Worm (Caenorhabditis elegans): ENCODE measurements around the gene Y75B8A.32.

Y75B8A.32 gene

DNA sequence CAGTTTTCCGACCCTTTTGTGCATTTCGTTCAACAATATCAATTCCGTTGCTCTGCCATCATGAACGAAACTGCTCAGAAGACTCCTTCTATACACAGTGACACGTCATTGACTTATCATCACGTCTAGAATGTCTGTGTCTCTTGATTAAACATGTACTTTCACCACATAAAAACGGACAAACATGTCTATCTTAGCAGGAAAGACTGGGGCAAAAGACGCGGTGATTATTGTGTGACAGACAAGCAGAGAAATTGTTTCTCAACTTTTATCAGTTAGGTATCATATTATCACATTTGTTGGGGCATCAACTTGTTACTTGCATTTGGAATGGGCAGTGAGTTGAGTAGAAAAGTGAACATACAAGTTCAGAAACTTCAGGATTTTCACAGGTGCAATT is 33.1 kb downstream of the Y75B8A.32 start:
- TF ChIP-seq elt-3 (tag; optimal IDR thresholded peaks at IDR 0.05) (no peak), nhr-25 (tag; optimal IDR thresholded peaks at IDR 0.05) (no peak), R02D3.7 (tag; optimal IDR thresholded peaks at IDR 0.05) (no peak), sma-9 (GFP tag; optimal IDR thresholded peaks at IDR 0.05) (peak; percentile 35), sma-9 (tag; optimal IDR thresholded peaks at IDR 0.05) (no peak), lsy-2 (tag; optimal IDR thresholded peaks at IDR 0.05) (no peak), C34F6.9 (tag; optimal IDR thresholded peaks at IDR 0.05) (no peak), nhr-11 (tag; optimal IDR thresholded peaks at IDR 0.05) (no peak), Y55F3AM.14 (GFP tag; optimal IDR thresholded peaks at IDR 0.05) (no peak), nhr-237 (tag; optimal IDR thresholded peaks at IDR 0.05) (no peak), nhr-77 (tag; optimal IDR thresholded peaks at IDR 0.05) (no peak), ama-1 (optimal IDR thresholded peaks at IDR 0.05) (no peak), zag-1 (tag; optimal IDR thresholded peaks at IDR 0.05) (no peak), dmd-4 (tag; optimal IDR thresholded peaks at IDR 0.05) (no peak), nhr-10 (tag; optimal IDR thresholded peaks at IDR 0.05) (no peak), egl-27 (tag; optimal IDR thresholded peaks at IDR 0.05) (no peak), mdl-1 (tag; optimal IDR thresholded peaks at IDR 0.05) (no peak), sma-3 (GFP tag; optimal IDR thresholded peaks at IDR 0.05) (peak; percentile 0), lin-11 (tag; optimal IDR thresholded peaks at IDR 0.05) (no peak), ceh-82 (tag; optimal IDR thresholded peaks at IDR 0.05) (no peak), nhr-129 (tag; optimal IDR thresholded peaks at IDR 0.05) (peak; percentile 20), blmp-1 (tag; optimal IDR thresholded peaks at IDR 0.05; ENCODE audit: insufficient read depth) (no peak), F13H6.1 (tag; optimal IDR thresholded peaks at IDR 0.05) (peak; percentile 25), fos-1 (tag; optimal IDR thresholded peaks at IDR 0.05) (peak; percentile 90), snpc-4 (tag; optimal IDR thresholded peaks at IDR 0.05) (no peak), mab-5 (tag; optimal IDR thresholded peaks at IDR 0.05) (no peak), ztf-11 (tag; optimal IDR thresholded peaks at IDR 0.05) (no peak), skn-1 (tag; optimal IDR thresholded peaks at IDR 0.05) (no peak), ztf-4 (tag; optimal IDR thresholded peaks at IDR 0.05) (no peak), crh-2 (tag; optimal IDR thresholded peaks at IDR 0.05) (peak; percentile 95), nhr-23 (tag; optimal IDR thresholded peaks at IDR 0.05) (no peak), unc-55 (GFP tag; optimal IDR thresholded peaks at IDR 0.05) (no peak), ceh-16 (tag; optimal IDR thresholded peaks at IDR 0.05) (no peak), aly-2 (tag; optimal IDR thresholded peaks at IDR 0.05) (no peak), sem-4 (tag; optimal IDR thresholded peaks at IDR 0.05) (no peak), alr-1 (tag; optimal IDR thresholded peaks at IDR 0.05) (no peak), peb-1 (tag; optimal IDR thresholded peaks at IDR 0.05) (no peak), unc-39 (tag; optimal IDR thresholded peaks at IDR 0.05) (no peak), unc-62 (GFP tag; optimal IDR thresholded peaks at IDR 0.05) (no peak), mbf-1 (tag; optimal IDR thresholded peaks at IDR 0.05) (no peak), gmeb-1 (tag; optimal IDR thresholded peaks at IDR 0.05) (peak; percentile 49), lin-13 (GFP tag; optimal IDR thresholded peaks at IDR 0.05) (no peak), lin-39 (tag; optimal IDR thresholded peaks at IDR 0.05) (no peak), elt-1 (tag; optimal IDR thresholded peaks at IDR 0.05) (no peak), nhr-21 (tag; optimal IDR thresholded peaks at IDR 0.05) (no peak), ztf-1 (GFP tag; conservative IDR thresholded peaks at IDR 0.05) (no peak), ZK546.5 (tag; optimal IDR thresholded peaks at IDR 0.05) (no peak), nhr-12 (tag; optimal IDR thresholded peaks at IDR 0.05) (no peak), nhr-6 (tag; optimal IDR thresholded peaks at IDR 0.05) (no peak)

DNA sequence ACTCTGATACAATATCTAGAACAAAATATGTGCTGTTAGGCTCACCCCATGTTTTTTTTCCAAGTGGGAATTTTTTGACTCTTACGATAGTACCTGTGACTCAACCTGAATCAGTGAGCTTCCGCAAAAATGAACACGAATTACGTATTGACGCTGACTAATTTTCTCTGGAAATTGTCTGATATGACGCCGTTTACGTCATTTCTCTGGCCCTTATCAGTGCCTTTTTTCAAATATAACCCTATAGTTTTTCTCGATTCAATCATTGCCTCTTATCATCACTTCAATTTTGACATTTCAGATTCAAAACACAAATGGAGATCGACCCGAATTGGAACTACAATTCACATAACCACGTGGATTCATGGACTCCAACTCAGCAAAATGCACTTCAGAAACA is 39.6 kb downstream of the Y75B8A.32 start, which contains the start of gene Y75B8A.28:
Gene Y75B8A.28, plus strand, starts transcription at position 296 of the 400 bp plus-strand sequence.
- no peak for TF ChIP-seq blmp-1 (tag; optimal IDR thresholded peaks at IDR 0.05; ENCODE audit: insufficient read depth)
- peak; percentile 56 for TF ChIP-seq sma-9 (GFP tag; optimal IDR thresholded peaks at IDR 0.05)
- TF ChIP-seq sma-9 (tag; optimal IDR thresholded peaks at IDR 0.05) = no peak
- TF ChIP-seq mdl-1 (tag; optimal IDR thresholded peaks at IDR 0.05) = no peak
- TF ChIP-seq sem-4 (tag; optimal IDR thresholded peaks at IDR 0.05) = no peak
- TF ChIP-seq nhr-129 (tag; optimal IDR thresholded peaks at IDR 0.05) = no peak
- TF ChIP-seq zag-1 (tag; optimal IDR thresholded peaks at IDR 0.05) = no peak
- TF ChIP-seq ztf-11 (tag; optimal IDR thresholded peaks at IDR 0.05) = no peak
- peak; percentile 6 for TF ChIP-seq F13H6.1 (tag; optimal IDR thresholded peaks at IDR 0.05)
- TF ChIP-seq ceh-82 (tag; optimal IDR thresholded peaks at IDR 0.05) = no peak
- TF ChIP-seq crh-2 (tag; optimal IDR thresholded peaks at IDR 0.05) = peak; percentile 26
- no peak for TF ChIP-seq nhr-25 (tag; optimal IDR thresholded peaks at IDR 0.05)
- peak; percentile 20 for TF ChIP-seq skn-1 (tag; optimal IDR thresholded peaks at IDR 0.05)
- no peak for TF ChIP-seq nhr-77 (tag; optimal IDR thresholded peaks at IDR 0.05)
- TF ChIP-seq nhr-237 (tag; optimal IDR thresholded peaks at IDR 0.05) = no peak
- TF ChIP-seq elt-1 (tag; optimal IDR thresholded peaks at IDR 0.05) = no peak
- no peak for TF ChIP-seq nhr-6 (tag; optimal IDR thresholded peaks at IDR 0.05)
- TF ChIP-seq fos-1 (tag; optimal IDR thresholded peaks at IDR 0.05) = peak; percentile 100

Data from whole organism, L2 larva.